Fruit fly (Drosophila melanogaster) whole organism, embryonic: ENCODE data around the gene CG10602.

Experiments used
- Atf-2 ChIP-seq: fragments of 200-800 bp; sonication (Bioruptor generic); optimal IDR thresholded peaks from 2 replicates; lab custom pipeline; 2016; ENCODE audit warnings: missing biosample characterization, missing genetic modification characterization
- B-H1 ChIP-seq: fragments of 200-800 bp; sonication (Bioruptor generic); IDR thresholded peaks from 3 replicates; pipeline ENCODE4 v1.3.6; 2022; ENCODE audit warnings: missing biosample characterization, missing genetic modification characterization
- CG10147 ChIP-seq: fragments of 200-800 bp; sonication (Bioruptor generic); optimal IDR thresholded peaks from 2 replicates; lab custom pipeline; 2019; ENCODE audit warnings: missing biosample characterization, mild to moderate bottlenecking, missing genetic modification characterization, moderate library complexity
- CG1024 ChIP-seq: fragments of 200-800 bp; sonication (Bioruptor generic); IDR thresholded peaks from 2 replicates; pipeline ENCODE4 v1.3.6; 2022; ENCODE audit warnings: missing biosample characterization, missing genetic modification characterization
- CG10979 ChIP-seq: fragments of 200-800 bp; sonication (Bioruptor generic); optimal IDR thresholded peaks from 2 replicates; lab custom pipeline; 2018; ENCODE audit warnings: missing biosample characterization, mild to moderate bottlenecking, missing genetic modification characterization, moderate library complexity
- CG11456 ChIP-seq: fragments of 200-800 bp; sonication (Bioruptor generic); IDR thresholded peaks from 3 replicates; pipeline ENCODE4 v1.3.6; 2022; ENCODE audit warnings: missing biosample characterization, missing genetic modification characterization
- CG15601 ChIP-seq: fragments of 200-800 bp; sonication (Bioruptor generic); optimal IDR thresholded peaks from 3 replicates; lab custom pipeline; 2019; ENCODE audit warnings: missing biosample characterization, mild to moderate bottlenecking, missing genetic modification characterization, moderate library complexity
- CG16779 ChIP-seq: fragments of 200-800 bp; sonication (Bioruptor generic); IDR thresholded peaks from 2 replicates; pipeline ENCODE4 v1.3.6; 2022; ENCODE audit warnings: missing biosample characterization, missing genetic modification characterization
- CG16863 ChIP-seq: fragments of 200-800 bp; sonication (Bioruptor generic); optimal IDR thresholded peaks from 3 replicates; lab custom pipeline; 2016; ENCODE audit warnings: missing biosample characterization, missing genetic modification characterization
- CG17328 ChIP-seq: fragments of 200-800 bp; sonication (Bioruptor generic); IDR thresholded peaks from 2 replicates; pipeline ENCODE4 v1.3.6; 2022; ENCODE audit warnings: missing biosample characterization, missing genetic modification characterization
- CG17612 ChIP-seq: fragments of 200-800 bp; sonication (Bioruptor generic); IDR thresholded peaks from 2 replicates; pipeline ENCODE4 v1.3.6; 2022; ENCODE audit warnings: missing biosample characterization, missing genetic modification characterization
- CG17802 ChIP-seq: fragments of 200-800 bp; sonication (Bioruptor generic); optimal IDR thresholded peaks from 2 replicates; lab custom pipeline; 2018; ENCODE audit warnings: missing biosample characterization, mild to moderate bottlenecking, missing genetic modification characterization, moderate library complexity
- CG2202 ChIP-seq: fragments of 200-800 bp; sonication (Bioruptor generic); optimal IDR thresholded peaks from 2 replicates; lab custom pipeline; 2018; ENCODE audit warnings: missing biosample characterization, mild to moderate bottlenecking, missing genetic modification characterization
- CG2712 ChIP-seq: fragments of 200-800 bp; optimal IDR thresholded peaks from 3 replicates; lab custom pipeline; 2019; ENCODE audit warnings: missing biosample characterization, mild to moderate bottlenecking, missing genetic modification characterization, moderate library complexity
- CG30431 ChIP-seq: fragments of 200-800 bp; sonication (Bioruptor generic); optimal IDR thresholded peaks from 2 replicates; lab custom pipeline; 2017; ENCODE audit warnings: missing biosample characterization, missing genetic modification characterization
- CG31224 ChIP-seq: fragments of 200-800 bp; sonication (Bioruptor generic); IDR thresholded peaks from 2 replicates; pipeline ENCODE4 v1.3.6; 2022; ENCODE audit warnings: missing biosample characterization, missing genetic modification characterization
- CG4854 ChIP-seq: fragments of 200-800 bp; sonication (Bioruptor generic); optimal IDR thresholded peaks from 2 replicates; lab custom pipeline; 2016; ENCODE audit warnings: missing biosample characterization, missing genetic modification characterization, inconsistent platforms
- CG6175 ChIP-seq: fragments of 200-800 bp; sonication (Bioruptor generic); IDR thresholded peaks from 3 replicates; pipeline ENCODE4 v1.3.6; 2022; ENCODE audit warnings: missing biosample characterization, missing genetic modification characterization
- CG7928 ChIP-seq: fragments of 200-800 bp; sonication (Bioruptor generic); optimal IDR thresholded peaks from 2 replicates; lab custom pipeline; 2017; ENCODE audit warnings: missing biosample characterization, mild to moderate bottlenecking, missing genetic modification characterization
- CG8281 ChIP-seq: fragments of 200-800 bp; sonication (Bioruptor generic); optimal IDR thresholded peaks from 2 replicates; lab custom pipeline; 2018; ENCODE audit warnings: missing biosample characterization, mild to moderate bottlenecking, missing genetic modification characterization, moderate library complexity
- CG9817 ChIP-seq: fragments of 200-800 bp; sonication (Bioruptor generic); optimal IDR thresholded peaks from 2 replicates; lab custom pipeline; 2018; ENCODE audit warnings: missing biosample characterization, mild to moderate bottlenecking, missing genetic modification characterization, moderate library complexity
- D19A ChIP-seq: fragments of 200-800 bp; optimal IDR thresholded peaks from 3 replicates; lab custom pipeline; 2019; ENCODE audit warnings: missing biosample characterization, mild to moderate bottlenecking, missing genetic modification characterization, moderate library complexity
- H15 ChIP-seq: fragments of 200-800 bp; sonication (Bioruptor generic); IDR thresholded peaks from 3 replicates; pipeline ENCODE4 v1.3.6; 2022; ENCODE audit warnings: missing biosample characterization, missing genetic modification characterization
- HHEX ChIP-seq: fragments of 200-800 bp; sonication (Bioruptor generic); optimal IDR thresholded peaks from 3 replicates; lab custom pipeline; 2017; ENCODE audit warnings: missing biosample characterization, mild to moderate bottlenecking, missing genetic modification characterization, missing genetic modification reagents
- HmgZ ChIP-seq: fragments of 200-800 bp; sonication (Bioruptor generic); optimal IDR thresholded peaks from 2 replicates; lab custom pipeline; 2018; ENCODE audit warnings: missing biosample characterization, mild to moderate bottlenecking, missing genetic modification characterization
- NC2β ChIP-seq: fragments of 200-800 bp; sonication (Bioruptor generic); optimal IDR thresholded peaks from 2 replicates; lab custom pipeline; 2016; ENCODE audit warnings: missing biosample characterization, missing genetic modification characterization
- Nf-YC ChIP-seq: fragments of 200-800 bp; optimal IDR thresholded peaks from 3 replicates; lab custom pipeline; 2019; ENCODE audit warnings: missing biosample characterization, mild to moderate bottlenecking, missing genetic modification characterization, moderate library complexity
- PHDP ChIP-seq: fragments of 200-800 bp; sonication (Bioruptor generic); optimal IDR thresholded peaks from 3 replicates; lab custom pipeline; 2018; ENCODE audit warnings: missing biosample characterization, mild to moderate bottlenecking, missing genetic modification characterization, moderate library complexity
- Taf1 ChIP-seq: fragments of 200-800 bp; sonication (Bioruptor generic); IDR thresholded peaks from 2 replicates; pipeline ENCODE4 v1.3.6; 2022; ENCODE audit warnings: missing biosample characterization, missing genetic modification characterization
- abd-A ChIP-seq: fragments of 200-800 bp; sonication (Bioruptor generic); optimal IDR thresholded peaks from 3 replicates; lab custom pipeline; 2019; ENCODE audit warnings: missing biosample characterization, mild to moderate bottlenecking, missing genetic modification characterization, moderate library complexity
- br ChIP-seq: fragments of >200 bp; optimal IDR thresholded peaks from 2 replicates; lab custom pipeline; 2017
- btn ChIP-seq: fragments of 200-800 bp; sonication (Bioruptor generic); optimal IDR thresholded peaks from 2 replicates; lab custom pipeline; 2016; ENCODE audit warnings: missing biosample characterization, missing genetic modification characterization
- dmrt99B ChIP-seq: fragments of 200-800 bp; sonication (Bioruptor generic); optimal IDR thresholded peaks from 2 replicates; lab custom pipeline; 2018; ENCODE audit warnings: missing biosample characterization, mild to moderate bottlenecking, missing genetic modification characterization, moderate library complexity
- exex ChIP-seq: fragments of 200-800 bp; sonication (Bioruptor generic); optimal IDR thresholded peaks from 4 replicates; lab custom pipeline; 2018; ENCODE audit warnings: missing biosample characterization, mild to moderate bottlenecking, missing genetic modification characterization, moderate library complexity
- gem ChIP-seq: fragments of 200-800 bp; sonication (Bioruptor generic); optimal IDR thresholded peaks from 2 replicates; lab custom pipeline; 2019; ENCODE audit warnings: missing biosample characterization, mild to moderate bottlenecking, missing genetic modification characterization, moderate library complexity
- gt ChIP-seq: fragments of 200-800 bp; sonication (Bioruptor generic); IDR thresholded peaks from 2 replicates; pipeline ENCODE4 v1.3.6; 2022; ENCODE audit warnings: missing biosample characterization, missing genetic modification characterization
- insv ChIP-seq, 2 experiments: fragments of 200-800 bp; sonication (Bioruptor generic); optimal IDR thresholded peaks; 3 replicates each; lab custom pipeline; 2016 to 2018; ENCODE audit warnings: missing biosample characterization in 2 of 2, missing genetic modification characterization in 2 of 2
- inv ChIP-seq: fragments of 200-800 bp; sonication (Bioruptor generic); IDR thresholded peaks from 2 replicates; pipeline ENCODE4 v1.3.6; 2022; ENCODE audit warnings: missing biosample characterization, missing genetic modification characterization; ENCODE audit not compliant: partially characterized antibody
- jing ChIP-seq: fragments of 200-800 bp; sonication (Bioruptor generic); optimal IDR thresholded peaks from 2 replicates; lab custom pipeline; 2018; ENCODE audit warnings: missing biosample characterization, mild to moderate bottlenecking, missing genetic modification characterization
- lab ChIP-seq: fragments of 200-800 bp; sonication (Bioruptor generic); optimal IDR thresholded peaks from 3 replicates; lab custom pipeline; 2017; ENCODE audit warnings: missing biosample characterization, missing genetic modification characterization, mild to moderate bottlenecking, moderate library complexity, missing genetic modification reagents
- luna ChIP-seq: fragments of 200-800 bp; sonication (Bioruptor generic); optimal IDR thresholded peaks from 2 replicates; lab custom pipeline; 2016; ENCODE audit warnings: missing biosample characterization, missing genetic modification characterization
- mirr ChIP-seq: fragments of 200-800 bp; sonication (Bioruptor generic); optimal IDR thresholded peaks from 3 replicates; lab custom pipeline; 2018; ENCODE audit warnings: missing biosample characterization, mild to moderate bottlenecking, missing genetic modification characterization
- pfk ChIP-seq: fragments of 200-800 bp; sonication (Bioruptor generic); optimal IDR thresholded peaks from 2 replicates; lab custom pipeline; 2018; ENCODE audit warnings: missing biosample characterization, mild to moderate bottlenecking, missing genetic modification characterization, moderate library complexity
- pzg ChIP-seq: fragments of 200-800 bp; sonication (Bioruptor generic); optimal IDR thresholded peaks from 3 replicates; lab custom pipeline; 2018; ENCODE audit warnings: missing biosample characterization, mild to moderate bottlenecking, missing genetic modification characterization, moderate library complexity
- run ChIP-seq: fragments of 200-800 bp; sonication (Bioruptor generic); optimal IDR thresholded peaks from 3 replicates; lab custom pipeline; 2018; ENCODE audit warnings: missing biosample characterization, mild to moderate bottlenecking, missing genetic modification characterization
- salm ChIP-seq: fragments of 200-800 bp; sonication (Bioruptor generic); optimal IDR thresholded peaks from 2 replicates; lab custom pipeline; 2018; ENCODE audit warnings: missing biosample characterization, mild to moderate bottlenecking, missing genetic modification characterization
- sens ChIP-seq: fragments of 200-800 bp; sonication (Bioruptor generic); peaks from one replicate; lab custom pipeline; 2016; ENCODE audit warnings: missing biosample characterization, missing genetic modification characterization
- ssp ChIP-seq: fragments of 200-800 bp; sonication (Bioruptor generic); IDR thresholded peaks from 2 replicates; pipeline ENCODE4 v1.3.6; 2022; ENCODE audit warnings: missing biosample characterization, missing genetic modification characterization
- tio ChIP-seq: fragments of 200-800 bp; sonication (Bioruptor generic); optimal IDR thresholded peaks from 2 replicates; lab custom pipeline; 2017; ENCODE audit warnings: missing biosample characterization, missing genetic modification characterization, inconsistent platforms
- twi ChIP-seq: fragments of 200-800 bp; optimal IDR thresholded peaks from 2 replicates; lab custom pipeline; 2019; ENCODE audit warnings: missing biosample characterization, mild to moderate bottlenecking, missing genetic modification characterization, moderate library complexity
- z ChIP-seq: fragments of 200-800 bp; sonication (Bioruptor generic); IDR thresholded peaks from 3 replicates; pipeline ENCODE4 v1.3.6; 2022; ENCODE audit warnings: missing biosample characterization, missing genetic modification characterization

Gene CG10602

dm6 chr2L:18881014-18881660, 22.1 kb upstream of the CG10602 start, which contains the start of gene tup (continued):
- TF ChIP-seq Nf-YC (tag; lab: Kevin White, UChicago): peak; percentile 99
- no peak for TF ChIP-seq gt (GFP tag; lab: Robert Waterston, UW)
- TF ChIP-seq CG17612: no peak
- no peak for TF ChIP-seq gem (tag; lab: Kevin White, UChicago)
- TF ChIP-seq CG1024: no peak; the same call in 1 of the 2 replicates
- no peak for TF ChIP-seq lab (GFP tag; lab: Kevin White, UChicago)
- no peak for TF ChIP-seq CG2202
- TF ChIP-seq CG7928: no peak
- TF ChIP-seq pzg: no peak
- TF ChIP-seq H15: no peak
- TF ChIP-seq pfk (GFP tag; lab: Kevin White, UChicago): no peak
- TF ChIP-seq luna (GFP tag; lab: Kevin White, UChicago): no peak
- TF ChIP-seq CG15601 (tag; lab: Kevin White, UChicago): no peak
- TF ChIP-seq Taf1 (GFP tag; lab: Robert Waterston, UW): no peak
- no peak for TF ChIP-seq CG10979 (tag; lab: Kevin White, UChicago)
- TF ChIP-seq CG17802 (tag; lab: Kevin White, UChicago): no peak
- TF ChIP-seq D19A (tag; lab: Kevin White, UChicago): no peak
- TF ChIP-seq CG17328: peak; percentile 46
- TF ChIP-seq tio (GFP tag; lab: Kevin White, UChicago): no peak
- peak; percentile 0 for TF ChIP-seq btn (GFP tag; lab: Kevin White, UChicago)
- TF ChIP-seq sens: peak; percentile 86
- TF ChIP-seq inv (GFP tag; lab: Robert Waterston, UW): no peak
- peak; percentile 1 for TF ChIP-seq mirr (GFP tag; lab: Kevin White, UChicago)
- no peak for TF ChIP-seq exex (tag; lab: Kevin White, UChicago)
- TF ChIP-seq br (lab: Kevin White, UChicago): no peak
- TF ChIP-seq CG16863 (GFP tag; lab: Kevin White, UChicago): no peak
- TF ChIP-seq CG6175 (GFP tag; lab: Robert Waterston, UW): 0 out of 3 replicates have a peak, but pooled peaks have one; percentile 13
- no peak for TF ChIP-seq z (GFP tag; lab: Robert Waterston, UW)
- peak; percentile 78 for TF ChIP-seq abd-A (tag; lab: Kevin White, UChicago)
- no peak for TF ChIP-seq dmrt99B (tag; lab: Kevin White, UChicago)
- no peak for TF ChIP-seq B-H1 (GFP tag; lab: Robert Waterston, UW)
- no peak for TF ChIP-seq CG11456
- no peak for TF ChIP-seq CG16779
- no peak for TF ChIP-seq CG9817 (tag; lab: Kevin White, UChicago)
- TF ChIP-seq CG30431 (GFP tag; lab: Kevin White, UChicago): no peak
- no peak for TF ChIP-seq Atf-2 (GFP tag; lab: Kevin White, UChicago)
- TF ChIP-seq HHEX (GFP tag; lab: Kevin White, UChicago): no peak
- peak; percentile 26 for TF ChIP-seq CG2712
- TF ChIP-seq CG8281 (tag; lab: Kevin White, UChicago): peak; percentile 8
- TF ChIP-seq insv (GFP tag; optimal IDR thresholded peaks at IDR 0.05; lab: Kevin White, UChicago): peak in 1 of 2 experiments; percentile 50
- TF ChIP-seq salm (tag; lab: Kevin White, UChicago): no peak
- no peak for TF ChIP-seq CG10147
- TF ChIP-seq ssp (GFP tag; lab: Robert Waterston, UW): no peak
- TF ChIP-seq twi (tag; lab: Kevin White, UChicago): peak; percentile 71
- no peak for TF ChIP-seq CG4854
- no peak for TF ChIP-seq NC2β (GFP tag; lab: Kevin White, UChicago)
- TF ChIP-seq PHDP (tag; lab: Kevin White, UChicago): no peak
- TF ChIP-seq jing (GFP tag; lab: Kevin White, UChicago): peak; percentile 53
- no peak for TF ChIP-seq CG31224
- TF ChIP-seq run: no peak
- peak; percentile 30 for TF ChIP-seq HmgZ (tag; lab: Kevin White, UChicago)
